Worm (Caenorhabditis elegans): Measurements from ENCODE around the gene C39D10.7.

- TF ChIP-seq egl-27 (tag; optimal IDR thresholded peaks at IDR 0.05) = no peak
- TF ChIP-seq skn-1 (tag; optimal IDR thresholded peaks at IDR 0.05) = no peak
- no peak for TF ChIP-seq lin-13 (GFP tag; optimal IDR thresholded peaks at IDR 0.05)
These were observed 21.4 kb downstream of the C39D10.7 start, which contains the start of gene C39D10.5 for ce11 chrX:7892296-7892695.
